Worm (Caenorhabditis elegans) whole organism, L3 larva: Measurements from ENCODE around the gene itsn-1.

Source experiments
- ceh-9 ChIP-seq: sonication (generic microtip); optimal IDR thresholded peaks from 2 replicates; lab custom pipeline; 2018; ENCODE audit warnings: missing biosample characterization, missing genetic modification characterization
- elt-3 ChIP-seq, 3 experiments: fragments of 150-350 bp in 1 of 3; sonication (generic microtip) in 2 of 3; optimal IDR thresholded peaks; 2 replicates in 2 of 3; 4 replicates in 1 of 3; lab custom pipeline; 2014 to 2017; ENCODE audit warnings: missing biosample characterization in 3 of 3, missing genetic modification characterization in 3 of 3
- eor-1 ChIP-seq, 2 experiments: fragments of 150-350 bp; optimal IDR thresholded peaks; 2 replicates each; lab custom pipeline; 2014 to 2018; ENCODE audit warnings: missing biosample characterization in 2 of 2, missing genetic modification characterization in 2 of 2
- fos-1 ChIP-seq: fragments of 150-350 bp; optimal IDR thresholded peaks from 2 replicates; lab custom pipeline; 2014; ENCODE audit warnings: missing biosample characterization, missing genetic modification characterization
- mdl-1 ChIP-seq: fragments of 150-350 bp; optimal IDR thresholded peaks from 2 replicates; lab custom pipeline; 2014; ENCODE audit warnings: missing biosample characterization, missing genetic modification characterization
- nhr-237 ChIP-seq: fragments of 150-350 bp; optimal IDR thresholded peaks from 2 replicates; lab custom pipeline; 2014; ENCODE audit warnings: missing biosample characterization, missing genetic modification characterization
- nhr-25 ChIP-seq: sonication (generic microtip); optimal IDR thresholded peaks from 2 replicates; lab custom pipeline; 2017; ENCODE audit warnings: missing biosample characterization, missing genetic modification characterization
- nhr-28 ChIP-seq: fragments of 150-350 bp; optimal IDR thresholded peaks from 2 replicates; lab custom pipeline; 2014; ENCODE audit warnings: missing biosample characterization, missing genetic modification characterization
- nhr-76 ChIP-seq: fragments of 150-350 bp; sonication (generic microtip); optimal IDR thresholded peaks from 5 replicates; lab custom pipeline; 2014; ENCODE audit warnings: missing biosample characterization, missing genetic modification characterization
- nhr-77 ChIP-seq: fragments of 150-350 bp; optimal IDR thresholded peaks from 2 replicates; lab custom pipeline; 2014; ENCODE audit warnings: missing biosample characterization, missing genetic modification characterization
- pha-4 ChIP-seq: fragments of 150-350 bp; optimal IDR thresholded peaks from 2 replicates; lab custom pipeline; 2014; ENCODE audit warnings: missing biosample characterization, missing genetic modification reagents, missing genetic modification characterization
- snpc-4 ChIP-seq: fragments of 150-350 bp; optimal IDR thresholded peaks from 2 replicates; lab custom pipeline; 2014; ENCODE audit warnings: missing biosample characterization, missing genetic modification characterization
- unc-62 ChIP-seq: fragments of 150-350 bp; sonication (generic microtip); optimal IDR thresholded peaks from 4 replicates; lab custom pipeline; 2014; ENCODE audit warnings: missing biosample characterization, missing genetic modification reagents, missing genetic modification characterization

DNA sequence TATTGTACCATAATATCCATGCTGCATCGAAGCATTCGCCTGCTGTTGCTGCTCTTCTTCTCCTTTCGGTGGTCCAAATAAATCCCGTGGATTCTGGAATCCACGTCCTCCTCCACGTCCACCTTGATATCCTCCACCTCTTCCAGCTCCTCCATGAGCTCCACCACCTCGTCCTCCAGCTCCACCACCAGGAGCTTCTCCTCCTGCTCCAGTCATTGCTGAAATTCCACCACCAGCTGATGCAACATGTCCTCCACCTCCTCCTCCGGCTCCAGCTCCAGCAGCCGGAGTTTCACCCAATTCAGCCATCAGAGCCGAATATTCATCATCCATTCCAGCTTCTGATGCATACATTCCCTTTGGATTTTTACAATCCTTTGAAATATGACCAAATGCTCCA, 13.9 kb upstream of the itsn-1 start:
- TF ChIP-seq fos-1 (tag; lab: Kevin White, UChicago) = no peak
- no peak for TF ChIP-seq eor-1 (tag; optimal IDR thresholded peaks at IDR 0.05; lab: Kevin White, UChicago)
- no peak for TF ChIP-seq pha-4
- TF ChIP-seq ceh-9 (tag; lab: Kevin White, UChicago) = no peak
- TF ChIP-seq mdl-1 (tag; lab: Kevin White, UChicago) = no peak
- no peak for TF ChIP-seq nhr-76 (tag; lab: Kevin White, UChicago)
- no peak for TF ChIP-seq nhr-77 (tag; lab: Kevin White, UChicago)
- TF ChIP-seq nhr-25 = no peak
- no peak for TF ChIP-seq snpc-4 (tag; lab: Kevin White, UChicago)
- TF ChIP-seq nhr-28 (tag; lab: Kevin White, UChicago) = no peak
- TF ChIP-seq elt-3 (tag; optimal IDR thresholded peaks at IDR 0.05; lab: Kevin White, UChicago) = no peak
- no peak for TF ChIP-seq nhr-237 (tag; lab: Kevin White, UChicago)
- TF ChIP-seq unc-62 (GFP tag; lab: Kevin White, UChicago) = no peak
